Worm (Caenorhabditis elegans): Measurements from ENCODE around the gene str-247.

The str-247 gene

DNA sequence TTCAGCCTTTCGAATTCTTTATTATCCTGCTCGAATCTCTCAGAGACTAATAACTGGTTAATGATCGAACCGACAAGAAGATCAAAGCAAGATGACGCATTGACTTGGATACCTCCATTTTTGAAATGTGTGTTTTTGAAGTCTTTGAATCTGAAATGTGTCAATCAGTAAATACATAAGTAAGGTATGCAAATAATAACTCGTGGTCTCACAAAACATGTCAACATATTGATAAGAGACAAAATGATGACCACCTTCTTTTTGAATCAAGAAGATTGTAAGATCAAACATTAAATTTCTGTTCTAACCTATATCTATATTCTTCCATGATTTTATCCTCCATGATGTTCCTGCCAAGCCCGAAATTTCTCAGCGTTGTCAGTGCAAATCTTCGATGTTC, 15.8 kb downstream of the str-247 start:
- TF ChIP-seq elt-1 (tag; optimal IDR thresholded peaks at IDR 0.05): no peak
- TF ChIP-seq lin-39 (tag; optimal IDR thresholded peaks at IDR 0.05): no peak
- TF ChIP-seq lin-13 (GFP tag; optimal IDR thresholded peaks at IDR 0.05): no peak
- TF ChIP-seq dmd-4 (tag; optimal IDR thresholded peaks at IDR 0.05): no peak
- no peak for TF ChIP-seq mab-5 (tag; optimal IDR thresholded peaks at IDR 0.05)
- no peak for TF ChIP-seq ceh-82 (tag; optimal IDR thresholded peaks at IDR 0.05)
- TF ChIP-seq ztf-1 (GFP tag; conservative IDR thresholded peaks at IDR 0.05): no peak
- no peak for TF ChIP-seq skn-1 (tag; optimal IDR thresholded peaks at IDR 0.05)
- no peak for TF ChIP-seq nhr-12 (tag; optimal IDR thresholded peaks at IDR 0.05)

DNA sequence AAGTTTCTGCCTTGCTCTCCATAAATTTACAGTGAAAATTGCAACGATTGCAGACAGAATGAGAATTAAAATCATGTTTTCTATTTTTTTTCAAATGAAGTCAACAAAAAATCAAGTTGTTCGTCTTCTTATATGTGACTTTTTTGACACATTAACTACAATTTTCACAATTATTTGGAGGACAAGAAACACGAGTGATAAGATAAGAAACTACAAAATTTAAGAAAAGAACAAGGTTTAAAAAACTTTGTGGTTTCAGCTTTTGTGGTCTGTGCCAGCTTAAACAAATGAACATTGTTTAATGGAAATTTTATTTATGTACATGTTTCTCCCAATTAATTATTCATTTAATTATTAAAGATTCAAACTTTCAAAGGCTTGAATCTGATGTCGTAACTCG, 16.6 kb downstream of the str-247 start, which contains the start of gene cyp-34A9:
Gene cyp-34A9 (minus strand): TSS at position 131 of the 400 bp plus-strand sequence.
- TF ChIP-seq sma-9 (GFP tag; optimal IDR thresholded peaks at IDR 0.05) (peak; percentile 58), sma-9 (tag; optimal IDR thresholded peaks at IDR 0.05) (no peak), lin-11 (tag; optimal IDR thresholded peaks at IDR 0.05) (no peak), nhr-237 (tag; optimal IDR thresholded peaks at IDR 0.05) (no peak), fos-1 (tag; optimal IDR thresholded peaks at IDR 0.05) (peak; percentile 36), sem-4 (tag; optimal IDR thresholded peaks at IDR 0.05) (no peak)

DNA sequence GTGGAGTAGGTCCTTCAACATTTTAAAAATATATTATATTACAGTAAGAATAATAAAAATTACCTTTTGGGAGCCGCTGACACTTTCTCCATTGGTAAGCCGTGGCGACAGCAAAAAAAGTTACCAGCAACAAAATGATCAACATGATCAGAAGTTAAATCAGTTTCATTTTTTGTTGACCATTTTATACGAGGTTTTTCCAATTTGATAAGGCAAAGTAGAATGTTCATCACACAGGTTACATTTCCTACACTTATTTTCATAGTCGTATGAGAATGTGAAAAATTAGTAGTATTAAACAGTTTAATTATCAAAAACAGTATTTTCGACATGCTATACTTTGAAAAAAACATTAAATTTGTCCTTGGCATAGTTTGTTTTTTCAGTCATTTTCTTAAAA, 19.0 kb downstream of the str-247 start, which contains the start of gene cyp-34A10:
Gene cyp-34A10 (minus strand): TSS at position 146 of the 400 bp plus-strand sequence.
- TF ChIP-seq ZK546.5 (tag; optimal IDR thresholded peaks at IDR 0.05): no peak
- TF ChIP-seq unc-39 (tag; optimal IDR thresholded peaks at IDR 0.05): no peak
- TF ChIP-seq peb-1 (tag; optimal IDR thresholded peaks at IDR 0.05): no peak

DNA sequence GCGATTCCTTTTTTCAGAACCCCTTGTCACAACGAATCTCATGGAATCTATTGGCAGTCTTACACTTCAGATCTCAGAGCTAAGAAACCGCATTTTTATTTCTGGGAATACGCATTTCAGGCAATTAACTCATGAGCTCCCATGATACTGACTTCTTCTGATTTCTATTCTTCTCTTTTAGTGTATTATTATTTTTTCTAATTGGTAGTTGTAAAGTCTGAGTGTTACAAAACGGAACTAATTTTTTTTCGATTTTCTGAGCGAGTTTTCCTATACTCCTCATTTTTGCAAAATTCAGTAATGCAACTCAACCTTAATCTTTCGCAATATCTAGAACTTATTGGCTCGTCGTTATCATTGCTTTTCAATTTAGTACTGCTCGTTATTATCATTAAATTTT, 20.5 kb downstream of the str-247 start, which contains the start of gene str-82:
Gene str-82 (plus strand): TSS at position 301 of the 400 bp plus-strand sequence.
- no peak for TF ChIP-seq ZK546.5 (tag; optimal IDR thresholded peaks at IDR 0.05)
- TF ChIP-seq skn-1 (tag; optimal IDR thresholded peaks at IDR 0.05): no peak
- TF ChIP-seq nhr-237 (tag; optimal IDR thresholded peaks at IDR 0.05): no peak
- no peak for TF ChIP-seq sma-9 (GFP tag; optimal IDR thresholded peaks at IDR 0.05)
- TF ChIP-seq sma-9 (tag; optimal IDR thresholded peaks at IDR 0.05): no peak
- no peak for TF ChIP-seq lin-13 (GFP tag; optimal IDR thresholded peaks at IDR 0.05)
- no peak for TF ChIP-seq blmp-1 (tag; optimal IDR thresholded peaks at IDR 0.05; ENCODE audit: insufficient read depth)
- TF ChIP-seq ceh-16 (tag; optimal IDR thresholded peaks at IDR 0.05): no peak
- no peak for TF ChIP-seq mab-5 (tag; optimal IDR thresholded peaks at IDR 0.05)
- TF ChIP-seq lin-11 (tag; optimal IDR thresholded peaks at IDR 0.05): no peak
- no peak for TF ChIP-seq F13H6.1 (tag; optimal IDR thresholded peaks at IDR 0.05)
- TF ChIP-seq nhr-25 (tag; optimal IDR thresholded peaks at IDR 0.05): no peak
- no peak for TF ChIP-seq elt-3 (tag; optimal IDR thresholded peaks at IDR 0.05)
- no peak for TF ChIP-seq peb-1 (tag; optimal IDR thresholded peaks at IDR 0.05)
- TF ChIP-seq C34F6.9 (tag; optimal IDR thresholded peaks at IDR 0.05): no peak
- no peak for TF ChIP-seq alr-1 (tag; optimal IDR thresholded peaks at IDR 0.05)
- no peak for TF ChIP-seq ceh-82 (tag; optimal IDR thresholded peaks at IDR 0.05)
- no peak for TF ChIP-seq unc-55 (GFP tag; optimal IDR thresholded peaks at IDR 0.05)
- no peak for TF ChIP-seq nhr-6 (tag; optimal IDR thresholded peaks at IDR 0.05)
- TF ChIP-seq sma-3 (GFP tag; optimal IDR thresholded peaks at IDR 0.05): no peak

- TF ChIP-seq ztf-1 (GFP tag; conservative IDR thresholded peaks at IDR 0.05) (no peak), sem-4 (tag; optimal IDR thresholded peaks at IDR 0.05) (no peak), blmp-1 (tag; optimal IDR thresholded peaks at IDR 0.05; ENCODE audit: insufficient read depth) (no peak)
Measured at ce11 chrV:3976964-3977363, 23.1 kb downstream of the str-247 start, which contains the start of gene str-83. str-83 (plus strand) TSS chrV:3977264.

- TF ChIP-seq ZK546.5 (tag; optimal IDR thresholded peaks at IDR 0.05): no peak
- TF ChIP-seq nhr-77 (tag; optimal IDR thresholded peaks at IDR 0.05): no peak
- no peak for TF ChIP-seq sem-4 (tag; optimal IDR thresholded peaks at IDR 0.05)
- TF ChIP-seq nhr-25 (tag; optimal IDR thresholded peaks at IDR 0.05): no peak
- TF ChIP-seq fos-1 (tag; optimal IDR thresholded peaks at IDR 0.05): no peak
- TF ChIP-seq F13H6.1 (tag; optimal IDR thresholded peaks at IDR 0.05): no peak
- TF ChIP-seq sma-3 (GFP tag; optimal IDR thresholded peaks at IDR 0.05): no peak
- TF ChIP-seq crh-2 (tag; optimal IDR thresholded peaks at IDR 0.05): no peak
- TF ChIP-seq nhr-23 (tag; optimal IDR thresholded peaks at IDR 0.05): no peak
- TF ChIP-seq skn-1 (tag; optimal IDR thresholded peaks at IDR 0.05): no peak
- no peak for TF ChIP-seq elt-3 (tag; optimal IDR thresholded peaks at IDR 0.05)
- no peak for TF ChIP-seq mbf-1 (tag; optimal IDR thresholded peaks at IDR 0.05)
- no peak for TF ChIP-seq mab-5 (tag; optimal IDR thresholded peaks at IDR 0.05)
- TF ChIP-seq nhr-11 (tag; optimal IDR thresholded peaks at IDR 0.05): no peak
- no peak for TF ChIP-seq nhr-6 (tag; optimal IDR thresholded peaks at IDR 0.05)
- TF ChIP-seq ztf-11 (tag; optimal IDR thresholded peaks at IDR 0.05): no peak
- TF ChIP-seq aly-2 (tag; optimal IDR thresholded peaks at IDR 0.05): no peak
Measured at ce11 chrV:3979053-3979452, 25.2 kb downstream of the str-247 start, which contains the start of gene nlp-34. nlp-34 (minus strand) TSS chrV:3979134.

Measured in whole organism, L2 larva.